Fruit fly (Drosophila melanogaster) whole organism, embryonic: ENCODE measurements around the gene Prosbeta2.

Source experiments
- CG15696 ChIP-seq: fragments of 200-800 bp; sonication (Bioruptor generic); optimal IDR thresholded peaks from 2 replicates; lab custom pipeline; 2019; ENCODE audit warnings: missing biosample characterization, mild to moderate bottlenecking, missing genetic modification characterization, moderate library complexity
- CG3847 ChIP-seq: fragments of 200-800 bp; sonication (Bioruptor generic); IDR thresholded peaks from 2 replicates; pipeline ENCODE4 v1.3.6; 2022; ENCODE audit warnings: missing biosample characterization, missing genetic modification characterization
- HHEX ChIP-seq: fragments of 200-800 bp; sonication (Bioruptor generic); optimal IDR thresholded peaks from 3 replicates; lab custom pipeline; 2017; ENCODE audit warnings: missing biosample characterization, mild to moderate bottlenecking, missing genetic modification characterization, missing genetic modification reagents
- Hr78 ChIP-seq, 2 experiments: fragments of 200-800 bp in 1 of 2; fragments of >200 bp in 1 of 2; sonication (Bioruptor generic) in 1 of 2; optimal IDR thresholded peaks; 2 replicates each; lab custom pipeline; 2017 to 2019; ENCODE audit warnings: missing biosample characterization in 2 of 2, missing genetic modification characterization in 2 of 2, mild to moderate bottlenecking in 1 of 2, moderate library complexity in 1 of 2
- Med ChIP-seq: fragments of 200-800 bp; sonication (Bioruptor generic); peaks from one replicate; lab custom pipeline; 2016; ENCODE audit warnings: missing biosample characterization, missing genetic modification characterization, mild to moderate bottlenecking, inconsistent platforms, moderate library complexity
- Sin3A ChIP-seq: fragments of >200 bp; optimal IDR thresholded peaks from 2 replicates; lab custom pipeline; 2018
- Xbp1 ChIP-seq: fragments of 200-800 bp; sonication (Bioruptor generic); optimal IDR thresholded peaks from 3 replicates; lab custom pipeline; 2016; ENCODE audit warnings: missing biosample characterization, mild to moderate bottlenecking, missing genetic modification characterization
- her ChIP-seq: fragments of 200-800 bp; sonication (Bioruptor generic); optimal IDR thresholded peaks from 2 replicates; lab custom pipeline; 2016; ENCODE audit warnings: missing biosample characterization, missing genetic modification characterization
- inv ChIP-seq: fragments of 200-800 bp; sonication (Bioruptor generic); IDR thresholded peaks from 2 replicates; pipeline ENCODE4 v1.3.6; 2022; ENCODE audit warnings: missing biosample characterization, missing genetic modification characterization; ENCODE audit not compliant: partially characterized antibody
- mam ChIP-seq: fragments of 200-800 bp; sonication (Bioruptor generic); optimal IDR thresholded peaks from 3 replicates; lab custom pipeline; 2016; ENCODE audit warnings: missing biosample characterization, missing genetic modification characterization
- pan ChIP-seq, 4 experiments: fragments of >200 bp in 3 of 4; fragments of 200-800 bp in 1 of 4; sonication (Bioruptor generic) in 1 of 4; optimal IDR thresholded peaks in 3 of 4; IDR thresholded peaks in 1 of 4; 2 replicates each; pipeline versions ENCODE4 v1.3.6 to Lab custom; 2017 to 2022; ENCODE audit warnings: missing biosample characterization in 2 of 4, missing genetic modification characterization in 2 of 4, mixed read lengths in 1 of 4

- TF ChIP-seq mam (GFP tag; lab: Kevin White, UChicago) (no peak), Med (GFP tag; lab: Kevin White, UChicago) (no peak), inv (GFP tag; lab: Robert Waterston, UW) (no peak), CG3847 (GFP tag; lab: Robert Waterston, UW) (no peak), pan (optimal IDR thresholded peaks at IDR 0.05; lab: Kevin White, UChicago) (no peak), pan (GFP tag; optimal IDR thresholded peaks at IDR 0.05 in 1 of 2, IDR thresholded peaks at IDR 0.05 in 1 of 2) (no peak), Hr78 (GFP tag; optimal IDR thresholded peaks at IDR 0.05; lab: Kevin White, UChicago) (no peak), CG15696 (tag; lab: Kevin White, UChicago) (no peak), Xbp1 (GFP tag; lab: Kevin White, UChicago) (no peak), Sin3A (lab: Kevin White, UChicago) (no peak), HHEX (GFP tag; lab: Kevin White, UChicago) (no peak), her (GFP tag; lab: Kevin White, UChicago) (no peak)
These were observed 26.5 kb upstream of the Prosbeta2 start for dm6 chr3L:14973251-14973625.
